Fruit fly (Drosophila melanogaster): Measurements from ENCODE around the gene CG42507.

CG42507 gene

dm6 chr3L:14775711-14776660, 18.2 kb upstream of the CG42507 start, which contains the start of gene mop (continued):
- no peak for TF ChIP-seq CG2678 (tag; optimal IDR thresholded peaks at IDR 0.05)
- peak; percentile 59 for TF ChIP-seq esg (GFP tag; conservative IDR thresholded peaks at IDR 0.05)
- TF ChIP-seq CG2712 (tag; optimal IDR thresholded peaks at IDR 0.05), result no peak
- peak; percentile 34; the same call in 1 of the 2 replicates for TF ChIP-seq al (GFP tag; IDR thresholded peaks at IDR 0.05)
- peak; percentile 34; the same call in 1 of the 3 replicates for TF ChIP-seq ase (GFP tag; IDR thresholded peaks at IDR 0.05)
- 0 out of 2 replicates have a peak, but pooled peaks have one; percentile 37 for TF ChIP-seq onecut (GFP tag; IDR thresholded peaks at IDR 0.05)
- peak; percentile 12 for TF ChIP-seq CG9727 (GFP tag; optimal IDR thresholded peaks at IDR 0.05)
- no peak for TF ChIP-seq emc (GFP tag; optimal IDR thresholded peaks at IDR 0.05)
- TF ChIP-seq CG6791 (GFP tag; IDR thresholded peaks at IDR 0.05; ENCODE audit: partially characterized antibody), result peak; percentile 47; the same call in 1 of the 3 replicates
- no peak for TF ChIP-seq CG5953 (GFP tag; IDR thresholded peaks at IDR 0.05)
- TF ChIP-seq dati (GFP tag; IDR thresholded peaks at IDR 0.05), result no peak
- TF ChIP-seq Rfx (GFP tag; IDR thresholded peaks at IDR 0.05), result peak; percentile 81
- peak; percentile 41 for TF ChIP-seq E2f1 (GFP tag; IDR thresholded peaks at IDR 0.05)
- TF ChIP-seq CG13296 (GFP tag; optimal IDR thresholded peaks at IDR 0.05), result no peak
- no peak for TF ChIP-seq CG4282 (GFP tag; optimal IDR thresholded peaks at IDR 0.05)
- no peak for TF ChIP-seq CG16815 (GFP tag; optimal IDR thresholded peaks at IDR 0.05)
- TF ChIP-seq dysf (GFP tag; IDR thresholded peaks at IDR 0.05), result peak; percentile 46; the same call in 2 of the 3 replicates
- no peak for TF ChIP-seq CG33557 (GFP tag; optimal IDR thresholded peaks at IDR 0.05)
- no peak for TF ChIP-seq sr (GFP tag; IDR thresholded peaks at IDR 0.05)
- TF ChIP-seq sim (GFP tag; IDR thresholded peaks at IDR 0.05), result no peak
- TF ChIP-seq fd3F (GFP tag; optimal IDR thresholded peaks at IDR 0.05), result peak; percentile 8
- TF ChIP-seq en (GFP tag; optimal IDR thresholded peaks at IDR 0.05), result no peak
- no peak for TF ChIP-seq aop (GFP tag; IDR thresholded peaks at IDR 0.05)
- no peak for TF ChIP-seq Myb (GFP tag; optimal IDR thresholded peaks at IDR 0.05)
- peak; percentile 28 for TF ChIP-seq Xbp1 (GFP tag; optimal IDR thresholded peaks at IDR 0.05)
- peak; percentile 72; the same call in 1 of the 2 replicates for TF ChIP-seq chm (GFP tag; IDR thresholded peaks at IDR 0.05)
- TF ChIP-seq CG6654 (GFP tag; optimal IDR thresholded peaks at IDR 0.05), result no peak
- TF ChIP-seq insv (GFP tag; optimal IDR thresholded peaks at IDR 0.05), result peak; percentile 92 to 98
- no peak for TF ChIP-seq Hr78 (GFP tag; optimal IDR thresholded peaks at IDR 0.05)
- TF ChIP-seq vvl (GFP tag; IDR thresholded peaks at IDR 0.05), result peak; percentile 51; the same call in 1 of the 2 replicates
- TF ChIP-seq BtbVII (GFP tag; optimal IDR thresholded peaks at IDR 0.05), result no peak
- no peak for TF ChIP-seq CG8478 (optimal IDR thresholded peaks at IDR 0.05)
- peak; percentile 63 for TF ChIP-seq slbo (GFP tag; IDR thresholded peaks at IDR 0.05)
- TF ChIP-seq CG31388 (GFP tag; optimal IDR thresholded peaks at IDR 0.05), result no peak
- TF ChIP-seq CG9215 (GFP tag; IDR thresholded peaks at IDR 0.05), result peak; percentile 23; the same call in 1 of the 2 replicates
- TF ChIP-seq CG10462 (GFP tag; optimal IDR thresholded peaks at IDR 0.05), result no peak
- TF ChIP-seq Mad (GFP tag; optimal IDR thresholded peaks at IDR 0.05), result peak; percentile 3
- no peak for TF ChIP-seq mld (GFP tag; IDR thresholded peaks at IDR 0.05; ENCODE audit: partially characterized antibody)
- TF ChIP-seq zen2 (GFP tag; IDR thresholded peaks at IDR 0.05; ENCODE audit: partially characterized antibody), result no peak; the same call in 2 of the 3 replicates
- peak; percentile 43; the same call in 1 of the 2 replicates for TF ChIP-seq ap (GFP tag; IDR thresholded peaks at IDR 0.05)
- TF ChIP-seq CG4730 (GFP tag; IDR thresholded peaks at IDR 0.05), result no peak
- TF ChIP-seq her (GFP tag; optimal IDR thresholded peaks at IDR 0.05), result peak; percentile 0
- no peak for TF ChIP-seq ssp (GFP tag; IDR thresholded peaks at IDR 0.05)
- TF ChIP-seq tin (GFP tag; optimal IDR thresholded peaks at IDR 0.05), result peak; percentile 45
- TF ChIP-seq CG7786 (GFP tag; optimal IDR thresholded peaks at IDR 0.05), result no peak
- TF ChIP-seq usp (GFP tag; optimal IDR thresholded peaks at IDR 0.05), result no peak
- TF ChIP-seq CG7987 (GFP tag; optimal IDR thresholded peaks at IDR 0.05), result no peak
- TF ChIP-seq CG3065 (GFP tag; optimal IDR thresholded peaks at IDR 0.05), result no peak
- TF ChIP-seq CkIIα-i1 (GFP tag; IDR thresholded peaks at IDR 0.05), result no peak
